Worm (Caenorhabditis elegans): ENCODE measurements around the gene F55A11.7.

The F55A11.7 gene

ce11 chrV:11770053-11770517 lies 17.2 kb downstream of the F55A11.7 start, which contains the start of gene F55A11.4:
F55A11.4 (plus strand) TSS chrV:11770467.
- no peak for TF ChIP-seq unc-62 (GFP tag; optimal IDR thresholded peaks at IDR 0.05)
- no peak for TF ChIP-seq mdl-1 (tag; optimal IDR thresholded peaks at IDR 0.05)
- peak; percentile 32 for TF ChIP-seq ama-1 (optimal IDR thresholded peaks at IDR 0.05)
- TF ChIP-seq crh-2 (tag; optimal IDR thresholded peaks at IDR 0.05): no peak
- no peak for TF ChIP-seq nhr-6 (tag; optimal IDR thresholded peaks at IDR 0.05)
- no peak for TF ChIP-seq nhr-11 (tag; optimal IDR thresholded peaks at IDR 0.05)
- no peak for TF ChIP-seq nhr-12 (tag; optimal IDR thresholded peaks at IDR 0.05)
- TF ChIP-seq ceh-16 (tag; optimal IDR thresholded peaks at IDR 0.05): no peak
- peak; percentile 10 for TF ChIP-seq nhr-25 (tag; optimal IDR thresholded peaks at IDR 0.05)
- TF ChIP-seq lin-11 (tag; optimal IDR thresholded peaks at IDR 0.05): no peak
- no peak for TF ChIP-seq sma-3 (GFP tag; optimal IDR thresholded peaks at IDR 0.05)

- no peak for TF ChIP-seq crh-2 (tag; optimal IDR thresholded peaks at IDR 0.05)
- no peak for TF ChIP-seq nhr-237 (tag; optimal IDR thresholded peaks at IDR 0.05)
- TF ChIP-seq skn-1 (tag; optimal IDR thresholded peaks at IDR 0.05): no peak
- TF ChIP-seq nhr-11 (tag; optimal IDR thresholded peaks at IDR 0.05): no peak
- TF ChIP-seq mab-5 (tag; optimal IDR thresholded peaks at IDR 0.05): no peak
- no peak for TF ChIP-seq nhr-129 (tag; optimal IDR thresholded peaks at IDR 0.05)
- TF ChIP-seq ceh-16 (tag; optimal IDR thresholded peaks at IDR 0.05): no peak
- TF ChIP-seq sma-3 (GFP tag; optimal IDR thresholded peaks at IDR 0.05): no peak
- TF ChIP-seq lin-39 (tag; optimal IDR thresholded peaks at IDR 0.05): no peak
- TF ChIP-seq lin-13 (GFP tag; optimal IDR thresholded peaks at IDR 0.05): no peak
- TF ChIP-seq sma-9 (GFP tag; optimal IDR thresholded peaks at IDR 0.05): no peak
- TF ChIP-seq sma-9 (tag; optimal IDR thresholded peaks at IDR 0.05): no peak
- TF ChIP-seq gmeb-1 (tag; optimal IDR thresholded peaks at IDR 0.05): no peak
- TF ChIP-seq nhr-10 (tag; optimal IDR thresholded peaks at IDR 0.05): no peak
- TF ChIP-seq ztf-4 (tag; optimal IDR thresholded peaks at IDR 0.05): no peak
- no peak for TF ChIP-seq ceh-82 (tag; optimal IDR thresholded peaks at IDR 0.05)
- no peak for TF ChIP-seq nhr-25 (tag; optimal IDR thresholded peaks at IDR 0.05)
Observed at ce11 chrV:11769646-11770045, 17.6 kb downstream of the F55A11.7 start.

ce11 chrV:11767028-11767427 lies 20.2 kb downstream of the F55A11.7 start, which contains the start of gene sel-11:
sel-11 (plus strand) TSS chrV:11767328.
- TF ChIP-seq F13H6.1 (tag; optimal IDR thresholded peaks at IDR 0.05) (no peak), nhr-77 (tag; optimal IDR thresholded peaks at IDR 0.05) (no peak), sem-4 (tag; optimal IDR thresholded peaks at IDR 0.05) (no peak), crh-2 (tag; optimal IDR thresholded peaks at IDR 0.05) (no peak), elt-1 (tag; optimal IDR thresholded peaks at IDR 0.05) (no peak), fos-1 (tag; optimal IDR thresholded peaks at IDR 0.05) (no peak), lin-11 (tag; optimal IDR thresholded peaks at IDR 0.05) (no peak), unc-55 (GFP tag; optimal IDR thresholded peaks at IDR 0.05) (no peak), sma-9 (GFP tag; optimal IDR thresholded peaks at IDR 0.05) (no peak), sma-9 (tag; optimal IDR thresholded peaks at IDR 0.05) (no peak), nhr-10 (tag; optimal IDR thresholded peaks at IDR 0.05) (no peak)

DNA sequence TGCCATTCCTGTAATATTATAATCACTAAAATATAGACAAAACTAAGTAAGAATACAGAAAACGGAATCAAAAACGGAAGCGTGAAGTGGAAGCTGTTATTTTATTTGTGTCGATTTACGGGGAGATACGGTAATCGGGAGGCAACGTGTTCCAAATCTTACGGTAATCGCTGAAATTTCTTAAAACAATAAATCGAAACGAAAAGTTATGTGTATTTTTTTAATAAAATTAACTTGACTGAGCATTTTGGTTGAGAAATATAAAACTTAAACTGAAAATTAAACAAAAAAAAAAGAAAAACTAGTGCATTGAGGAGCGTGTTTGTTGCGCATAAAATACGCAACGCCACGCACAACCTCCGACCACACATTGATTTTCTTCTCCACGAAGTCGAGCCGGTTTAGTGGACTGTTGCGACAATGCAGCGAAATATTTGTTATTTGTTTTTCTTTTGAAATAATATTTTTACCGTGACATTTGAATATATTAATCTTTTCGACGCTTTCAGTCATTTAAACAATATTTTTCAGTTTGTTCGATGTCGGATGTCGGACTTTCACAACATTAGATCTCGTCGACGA lies 22.8 kb downstream of the F55A11.7 start, which contains the start of the genes F55A11.1 and syx-5:
Gene F55A11.1 (minus strand): TSS at position 13 of the 582 bp plus-strand sequence.
Gene syx-5 (plus strand): TSS at position 532 of the 582 bp plus-strand sequence.
- TF ChIP-seq lin-13 (GFP tag; optimal IDR thresholded peaks at IDR 0.05): peak; percentile 86
- no peak for TF ChIP-seq alr-1 (tag; optimal IDR thresholded peaks at IDR 0.05)
- peak; percentile 61 for TF ChIP-seq nhr-237 (tag; optimal IDR thresholded peaks at IDR 0.05)
- TF ChIP-seq skn-1 (tag; optimal IDR thresholded peaks at IDR 0.05): peak; percentile 57
- peak; percentile 45 for TF ChIP-seq snpc-4 (tag; optimal IDR thresholded peaks at IDR 0.05)
- no peak for TF ChIP-seq lin-39 (tag; optimal IDR thresholded peaks at IDR 0.05)
- TF ChIP-seq sma-9 (GFP tag; optimal IDR thresholded peaks at IDR 0.05): peak; percentile 81
- no peak for TF ChIP-seq sma-9 (tag; optimal IDR thresholded peaks at IDR 0.05)
- TF ChIP-seq nhr-25 (tag; optimal IDR thresholded peaks at IDR 0.05): peak; percentile 95
- TF ChIP-seq Y55F3AM.14 (GFP tag; optimal IDR thresholded peaks at IDR 0.05): peak; percentile 48
- TF ChIP-seq nhr-12 (tag; optimal IDR thresholded peaks at IDR 0.05): no peak
- no peak for TF ChIP-seq ceh-82 (tag; optimal IDR thresholded peaks at IDR 0.05)
- TF ChIP-seq fos-1 (tag; optimal IDR thresholded peaks at IDR 0.05): peak; percentile 68
- peak; percentile 62 for TF ChIP-seq egl-27 (tag; optimal IDR thresholded peaks at IDR 0.05)
- peak; percentile 96 for TF ChIP-seq R02D3.7 (tag; optimal IDR thresholded peaks at IDR 0.05)
- peak; percentile 23 to 73 for TF ChIP-seq mdl-1 (tag; optimal IDR thresholded peaks at IDR 0.05)
- TF ChIP-seq mab-5 (tag; optimal IDR thresholded peaks at IDR 0.05): peak; percentile 82
- no peak for TF ChIP-seq elt-3 (tag; optimal IDR thresholded peaks at IDR 0.05)
- TF ChIP-seq nhr-77 (tag; optimal IDR thresholded peaks at IDR 0.05): peak; percentile 41
- TF ChIP-seq nhr-10 (tag; optimal IDR thresholded peaks at IDR 0.05): peak; percentile 13
- peak; percentile 95 for TF ChIP-seq crh-2 (tag; optimal IDR thresholded peaks at IDR 0.05)
- TF ChIP-seq lsy-2 (tag; optimal IDR thresholded peaks at IDR 0.05): peak; percentile 100
- no peak for TF ChIP-seq ztf-1 (GFP tag; conservative IDR thresholded peaks at IDR 0.05)
- TF ChIP-seq lin-11 (tag; optimal IDR thresholded peaks at IDR 0.05): no peak
- TF ChIP-seq ztf-11 (tag; optimal IDR thresholded peaks at IDR 0.05): no peak
- TF ChIP-seq gmeb-1 (tag; optimal IDR thresholded peaks at IDR 0.05): peak; percentile 87
- peak; percentile 57 for TF ChIP-seq nhr-129 (tag; optimal IDR thresholded peaks at IDR 0.05)
- TF ChIP-seq nhr-11 (tag; optimal IDR thresholded peaks at IDR 0.05): no peak
- TF ChIP-seq nhr-6 (tag; optimal IDR thresholded peaks at IDR 0.05): peak; percentile 90
- TF ChIP-seq sem-4 (tag; optimal IDR thresholded peaks at IDR 0.05): peak; percentile 90
- no peak for TF ChIP-seq ceh-16 (tag; optimal IDR thresholded peaks at IDR 0.05)
- peak; percentile 96 for TF ChIP-seq C34F6.9 (tag; optimal IDR thresholded peaks at IDR 0.05)
- peak; percentile 22 for TF ChIP-seq zag-1 (tag; optimal IDR thresholded peaks at IDR 0.05)
- TF ChIP-seq mbf-1 (tag; optimal IDR thresholded peaks at IDR 0.05): peak; percentile 31
- TF ChIP-seq dmd-4 (tag; optimal IDR thresholded peaks at IDR 0.05): peak; percentile 39
- peak; percentile 30 for TF ChIP-seq ZK546.5 (tag; optimal IDR thresholded peaks at IDR 0.05)
- peak; percentile 34 for TF ChIP-seq ztf-4 (tag; optimal IDR thresholded peaks at IDR 0.05)
- TF ChIP-seq unc-62 (GFP tag; optimal IDR thresholded peaks at IDR 0.05): peak; percentile 5

All from whole organism, L2 larva.